Fruit fly (Drosophila melanogaster) whole organism, embryonic: ENCODE data around the gene Pif1.

Source experiments
- CG10959 ChIP-seq: fragments of 200-800 bp; sonication (Bioruptor generic); IDR thresholded peaks from 2 replicates; pipeline ENCODE4 v1.3.6; 2022; ENCODE audit warnings: missing biosample characterization, missing genetic modification characterization
- CG11456 ChIP-seq: fragments of 200-800 bp; sonication (Bioruptor generic); IDR thresholded peaks from 3 replicates; pipeline ENCODE4 v1.3.6; 2022; ENCODE audit warnings: missing biosample characterization, missing genetic modification characterization
- CG11723 ChIP-seq: fragments of 200-800 bp; sonication (Bioruptor generic); optimal IDR thresholded peaks from 2 replicates; lab custom pipeline; 2017; ENCODE audit warnings: missing biosample characterization, mild to moderate bottlenecking, missing genetic modification characterization
- CG1233 ChIP-seq: fragments of 200-800 bp; sonication (Bioruptor generic); optimal IDR thresholded peaks from 4 replicates; lab custom pipeline; 2018; ENCODE audit warnings: missing biosample characterization, mild to moderate bottlenecking, missing genetic modification characterization
- CG12391 ChIP-seq: fragments of 200-800 bp; sonication (Bioruptor generic); optimal IDR thresholded peaks from 3 replicates; lab custom pipeline; 2018; ENCODE audit warnings: missing biosample characterization, mild to moderate bottlenecking, missing genetic modification characterization, moderate library complexity
- CG13775 ChIP-seq: fragments of 200-800 bp; sonication (Bioruptor generic); optimal IDR thresholded peaks from 3 replicates; lab custom pipeline; 2017; ENCODE audit warnings: missing biosample characterization, mild to moderate bottlenecking, missing genetic modification characterization
- CG18476 ChIP-seq: fragments of 200-800 bp; sonication (Bioruptor generic); optimal IDR thresholded peaks from 2 replicates; lab custom pipeline; 2016; ENCODE audit warnings: missing biosample characterization, mild to moderate bottlenecking, missing genetic modification characterization
- CG2129 ChIP-seq: fragments of 200-800 bp; sonication (Bioruptor generic); IDR thresholded peaks from 2 replicates; pipeline ENCODE4 v1.3.6; 2022; ENCODE audit warnings: missing biosample characterization, missing genetic modification characterization; ENCODE audit not compliant: partially characterized antibody
- CG32767 ChIP-seq: fragments of 200-800 bp; sonication (Bioruptor generic); IDR thresholded peaks from 2 replicates; pipeline ENCODE4 v1.3.6; 2022; ENCODE audit warnings: missing biosample characterization, missing genetic modification characterization
- CG6683 ChIP-seq: fragments of 200-800 bp; sonication (Bioruptor generic); optimal IDR thresholded peaks from 2 replicates; lab custom pipeline; 2017; ENCODE audit warnings: missing biosample characterization, mild to moderate bottlenecking, missing genetic modification characterization, missing genetic modification reagents
- CG7271 ChIP-seq: fragments of 200-800 bp; sonication (Bioruptor generic); optimal IDR thresholded peaks from 2 replicates; lab custom pipeline; 2018; ENCODE audit warnings: missing biosample characterization, mild to moderate bottlenecking, missing genetic modification characterization, moderate library complexity
- CG7372 ChIP-seq: fragments of 200-800 bp; sonication (Bioruptor generic); IDR thresholded peaks from 2 replicates; pipeline ENCODE4 v1.3.6; 2022; ENCODE audit warnings: missing biosample characterization, missing genetic modification characterization
- CG7987 ChIP-seq: fragments of 200-800 bp; sonication (Bioruptor generic); optimal IDR thresholded peaks from 2 replicates; lab custom pipeline; 2018; ENCODE audit warnings: missing biosample characterization, mild to moderate bottlenecking, missing genetic modification characterization, moderate library complexity
- CG8388 ChIP-seq: fragments of 200-800 bp; sonication (Bioruptor generic); optimal IDR thresholded peaks from 2 replicates; lab custom pipeline; 2019; ENCODE audit warnings: missing biosample characterization, mild to moderate bottlenecking, missing genetic modification characterization, moderate library complexity
- CG9437 ChIP-seq: fragments of 200-800 bp; sonication (Bioruptor generic); optimal IDR thresholded peaks from 2 replicates; lab custom pipeline; 2018; ENCODE audit warnings: missing biosample characterization, mild to moderate bottlenecking, missing genetic modification characterization
- CG9797 ChIP-seq: fragments of 200-800 bp; sonication (Bioruptor generic); optimal IDR thresholded peaks from 3 replicates; lab custom pipeline; 2018; ENCODE audit warnings: missing biosample characterization, mild to moderate bottlenecking, missing genetic modification characterization
- CG9876 ChIP-seq: fragments of 200-800 bp; sonication (Bioruptor generic); optimal IDR thresholded peaks from 2 replicates; lab custom pipeline; 2016; ENCODE audit warnings: missing biosample characterization, missing genetic modification characterization
- Dfd ChIP-seq, 2 experiments: fragments of >200 bp; optimal IDR thresholded peaks; 2 replicates each; lab custom pipeline; 2017; ENCODE audit warnings: missing biosample characterization in 2 of 2, missing genetic modification characterization in 2 of 2
- Drgx ChIP-seq: fragments of 200-800 bp; sonication (Bioruptor generic); IDR thresholded peaks from 2 replicates; pipeline ENCODE4 v1.3.6; 2022; ENCODE audit warnings: missing biosample characterization, missing genetic modification characterization
- H15 ChIP-seq: fragments of 200-800 bp; sonication (Bioruptor generic); IDR thresholded peaks from 3 replicates; pipeline ENCODE4 v1.3.6; 2022; ENCODE audit warnings: missing biosample characterization, missing genetic modification characterization
- HmgZ ChIP-seq: fragments of 200-800 bp; sonication (Bioruptor generic); optimal IDR thresholded peaks from 2 replicates; lab custom pipeline; 2018; ENCODE audit warnings: missing biosample characterization, mild to moderate bottlenecking, missing genetic modification characterization
- NK7.1 ChIP-seq: fragments of 200-800 bp; sonication (Bioruptor generic); optimal IDR thresholded peaks from 3 replicates; lab custom pipeline; 2016; ENCODE audit warnings: missing biosample characterization, missing genetic modification characterization
- Six4 ChIP-seq: fragments of 200-800 bp; sonication (Bioruptor generic); optimal IDR thresholded peaks from 2 replicates; lab custom pipeline; 2016; ENCODE audit warnings: missing biosample characterization, missing genetic modification characterization
- Sox102F ChIP-seq: fragments of 200-800 bp; sonication (Bioruptor generic); optimal IDR thresholded peaks from 2 replicates; lab custom pipeline; 2018; ENCODE audit warnings: missing biosample characterization, mild to moderate bottlenecking, missing genetic modification characterization, moderate library complexity
- Ssrp ChIP-seq: fragments of 200-800 bp; sonication (Bioruptor generic); optimal IDR thresholded peaks from 2 replicates; lab custom pipeline; 2018; ENCODE audit warnings: missing biosample characterization, mild to moderate bottlenecking, missing genetic modification characterization, moderate library complexity
- Taf1 ChIP-seq: fragments of 200-800 bp; sonication (Bioruptor generic); IDR thresholded peaks from 2 replicates; pipeline ENCODE4 v1.3.6; 2022; ENCODE audit warnings: missing biosample characterization, missing genetic modification characterization
- abd-A ChIP-seq: fragments of 200-800 bp; sonication (Bioruptor generic); optimal IDR thresholded peaks from 3 replicates; lab custom pipeline; 2019; ENCODE audit warnings: missing biosample characterization, mild to moderate bottlenecking, missing genetic modification characterization, moderate library complexity
- aop ChIP-seq: fragments of 200-800 bp; sonication (Bioruptor generic); IDR thresholded peaks from 2 replicates; pipeline ENCODE4 v1.3.6; 2022; ENCODE audit warnings: missing biosample characterization, missing genetic modification characterization
- br ChIP-seq: fragments of >200 bp; optimal IDR thresholded peaks from 2 replicates; lab custom pipeline; 2017
- bsh ChIP-seq, 2 experiments: fragments of 200-800 bp; sonication (Bioruptor generic); optimal IDR thresholded peaks; 2 replicates each; lab custom pipeline; 2017 to 2018; ENCODE audit warnings: mild to moderate bottlenecking in 2 of 2, missing biosample characterization in 2 of 2, missing genetic modification characterization in 2 of 2, moderate library complexity in 1 of 2
- crp ChIP-seq, 2 experiments: fragments of 200-800 bp; sonication (Bioruptor generic); optimal IDR thresholded peaks; 2 replicates in 1 of 2; 3 replicates in 1 of 2; lab custom pipeline; 2017; ENCODE audit warnings: missing biosample characterization in 2 of 2, missing genetic modification characterization in 2 of 2, mild to moderate bottlenecking in 1 of 2, moderate library complexity in 1 of 2
- dati ChIP-seq: fragments of 200-800 bp; sonication (Bioruptor generic); IDR thresholded peaks from 2 replicates; pipeline ENCODE4 v1.3.6; 2022; ENCODE audit warnings: missing biosample characterization, missing genetic modification characterization
- dmrt99B ChIP-seq: fragments of 200-800 bp; sonication (Bioruptor generic); optimal IDR thresholded peaks from 2 replicates; lab custom pipeline; 2018; ENCODE audit warnings: missing biosample characterization, mild to moderate bottlenecking, missing genetic modification characterization, moderate library complexity
- emc ChIP-seq: fragments of 200-800 bp; sonication (Bioruptor generic); optimal IDR thresholded peaks from 2 replicates; lab custom pipeline; 2016; ENCODE audit warnings: missing biosample characterization, missing genetic modification characterization
- fd64A ChIP-seq: fragments of 200-800 bp; sonication (Bioruptor generic); optimal IDR thresholded peaks from 3 replicates; lab custom pipeline; 2018; ENCODE audit warnings: missing biosample characterization, mild to moderate bottlenecking, missing genetic modification characterization
- fu2 ChIP-seq: fragments of 200-800 bp; sonication (Bioruptor generic); optimal IDR thresholded peaks from 2 replicates; lab custom pipeline; 2016; ENCODE audit warnings: missing biosample characterization, missing genetic modification characterization
- gsb-n ChIP-seq: fragments of 200-800 bp; sonication (Bioruptor generic); optimal IDR thresholded peaks from 3 replicates; lab custom pipeline; 2018; ENCODE audit warnings: missing biosample characterization, mild to moderate bottlenecking, missing genetic modification characterization
- gt ChIP-seq: fragments of 200-800 bp; sonication (Bioruptor generic); IDR thresholded peaks from 2 replicates; pipeline ENCODE4 v1.3.6; 2022; ENCODE audit warnings: missing biosample characterization, missing genetic modification characterization
- ham ChIP-seq: fragments of 200-800 bp; sonication (Bioruptor generic); IDR thresholded peaks from 2 replicates; pipeline ENCODE4 v1.3.6; 2022; ENCODE audit warnings: missing biosample characterization, missing genetic modification characterization
- hb ChIP-seq: fragments of 200-800 bp; sonication (Bioruptor generic); IDR thresholded peaks from 3 replicates; pipeline ENCODE4 v1.3.6; 2022; ENCODE audit warnings: missing biosample characterization, missing genetic modification characterization; ENCODE audit not compliant: partially characterized antibody
- hth ChIP-seq: fragments of >200 bp; optimal IDR thresholded peaks from 2 replicates; lab custom pipeline; 2017; ENCODE audit warnings: inconsistent platforms
- ind ChIP-seq: fragments of 200-800 bp; sonication (Bioruptor generic); optimal IDR thresholded peaks from 3 replicates; lab custom pipeline; 2016; ENCODE audit warnings: missing biosample characterization, missing genetic modification characterization
- kni ChIP-seq: fragments of 200-800 bp; sonication (Bioruptor generic); optimal IDR thresholded peaks from 3 replicates; lab custom pipeline; 2017; ENCODE audit warnings: mild to moderate bottlenecking, missing biosample characterization, missing genetic modification reagents, missing genetic modification characterization
- lov ChIP-seq, 2 experiments: fragments of 200-800 bp in 1 of 2; fragments of >200 bp in 1 of 2; sonication (Bioruptor generic) in 1 of 2; IDR thresholded peaks in 1 of 2; optimal IDR thresholded peaks in 1 of 2; 2 replicates in 1 of 2; 3 replicates in 1 of 2; pipeline versions ENCODE4 v1.3.6 to Lab custom; 2017 to 2022; ENCODE audit warnings: missing biosample characterization in 1 of 2, missing genetic modification characterization in 1 of 2
- maf-S ChIP-seq: fragments of 200-800 bp; sonication (Bioruptor generic); optimal IDR thresholded peaks from 2 replicates; lab custom pipeline; 2016; ENCODE audit warnings: missing biosample characterization, missing genetic modification characterization
- nau ChIP-seq: fragments of 200-800 bp; sonication (Bioruptor generic); optimal IDR thresholded peaks from 3 replicates; lab custom pipeline; 2017; ENCODE audit warnings: missing biosample characterization, mild to moderate bottlenecking, missing genetic modification characterization, missing genetic modification reagents
- phol ChIP-seq: fragments of 200-800 bp; sonication (Bioruptor generic); optimal IDR thresholded peaks from 3 replicates; lab custom pipeline; 2018; ENCODE audit warnings: missing biosample characterization, mild to moderate bottlenecking, missing genetic modification characterization, moderate library complexity
- sens ChIP-seq: fragments of 200-800 bp; sonication (Bioruptor generic); peaks from one replicate; lab custom pipeline; 2016; ENCODE audit warnings: missing biosample characterization, missing genetic modification characterization
- trem ChIP-seq: fragments of 200-800 bp; optimal IDR thresholded peaks from 3 replicates; lab custom pipeline; 2019; ENCODE audit warnings: missing biosample characterization, mild to moderate bottlenecking, missing genetic modification characterization, moderate library complexity
- trh ChIP-seq: fragments of 200-800 bp; sonication (Bioruptor generic); optimal IDR thresholded peaks from 2 replicates; lab custom pipeline; 2016; ENCODE audit warnings: missing biosample characterization, missing genetic modification characterization

Gene Pif1

dm6 chr2L:3440322-3440721, 29.5 kb downstream of the Pif1 start (continued):
- no peak for TF ChIP-seq lov (optimal IDR thresholded peaks at IDR 0.05; lab: Kevin White, UChicago)
- TF ChIP-seq lov (GFP tag; IDR thresholded peaks at IDR 0.05; lab: Robert Waterston, UW) = 0 out of 3 replicates have a peak, but pooled peaks have one; percentile 76
- TF ChIP-seq CG12391 (tag; lab: Kevin White, UChicago) = peak; percentile 69
- TF ChIP-seq dati = peak; percentile 56; the same call in 1 of the 2 replicates
- TF ChIP-seq dmrt99B = peak; percentile 85
- TF ChIP-seq ind (GFP tag; lab: Kevin White, UChicago) = peak; percentile 77
- peak; percentile 9 for TF ChIP-seq CG7987 (GFP tag; lab: Kevin White, UChicago)
- no peak for TF ChIP-seq hb (GFP tag; lab: Robert Waterston, UW)
- peak; percentile 34 for TF ChIP-seq fu2 (GFP tag; lab: Kevin White, UChicago)
- TF ChIP-seq trh = peak; percentile 5
- no peak for TF ChIP-seq gsb-n (tag; lab: Kevin White, UChicago)
- peak; percentile 35 for TF ChIP-seq CG11723
- TF ChIP-seq crp (GFP tag; optimal IDR thresholded peaks at IDR 0.05; lab: Kevin White, UChicago) = peak in 1 of 2 experiments; percentile 26
- 0 out of 2 replicates have a peak, but pooled peaks have one; percentile 57 for TF ChIP-seq gt (GFP tag; lab: Robert Waterston, UW)
- no peak for TF ChIP-seq NK7.1 (GFP tag; lab: Kevin White, UChicago)
- TF ChIP-seq Drgx (GFP tag; lab: Robert Waterston, UW) = peak; percentile 92
- no peak for TF ChIP-seq CG2129 (GFP tag; lab: Robert Waterston, UW)
- TF ChIP-seq CG18476 (GFP tag; lab: Kevin White, UChicago) = no peak
- TF ChIP-seq CG11456 = peak; percentile 74; the same call in 1 of the 3 replicates
- peak; percentile 19 for TF ChIP-seq CG13775
- no peak for TF ChIP-seq hth (lab: Kevin White, UChicago)
- no peak for TF ChIP-seq fd64A (GFP tag; lab: Kevin White, UChicago)
- no peak for TF ChIP-seq Dfd (GFP tag; optimal IDR thresholded peaks at IDR 0.05; lab: Kevin White, UChicago)
- peak; percentile 88 for TF ChIP-seq sens
- peak; percentile 64 for TF ChIP-seq Six4
- TF ChIP-seq emc (GFP tag; lab: Kevin White, UChicago) = no peak
- peak; percentile 28 for TF ChIP-seq CG6683
- peak; percentile 82 for TF ChIP-seq Sox102F
- no peak for TF ChIP-seq br (lab: Kevin White, UChicago)
- peak; percentile 9 for TF ChIP-seq Ssrp (tag; lab: Kevin White, UChicago)
- TF ChIP-seq CG8388 (GFP tag; lab: Kevin White, UChicago) = peak; percentile 22
- peak; percentile 44 for TF ChIP-seq CG1233 (GFP tag; lab: Kevin White, UChicago)
- peak in 1 of 2 experiments; percentile 37 for TF ChIP-seq bsh (GFP tag; optimal IDR thresholded peaks at IDR 0.05; lab: Kevin White, UChicago)
- TF ChIP-seq kni (GFP tag; lab: Kevin White, UChicago) = no peak
- peak; percentile 70 for TF ChIP-seq CG7372
- TF ChIP-seq HmgZ (tag; lab: Kevin White, UChicago) = no peak
- peak; percentile 29 for TF ChIP-seq trem (tag; lab: Kevin White, UChicago)
- no peak; the same call in 1 of the 2 replicates for TF ChIP-seq CG10959 (GFP tag; lab: Robert Waterston, UW)
- no peak for TF ChIP-seq CG9797 (GFP tag; lab: Kevin White, UChicago)
- TF ChIP-seq ham (GFP tag; lab: Robert Waterston, UW) = no peak
- peak; percentile 21 for TF ChIP-seq CG9437 (GFP tag; lab: Kevin White, UChicago)
- no peak for TF ChIP-seq abd-A (tag; lab: Kevin White, UChicago)
- TF ChIP-seq CG7271 (tag; lab: Kevin White, UChicago) = no peak
- TF ChIP-seq CG9876 (GFP tag; lab: Kevin White, UChicago) = peak; percentile 25
- peak; percentile 77 for TF ChIP-seq H15 (GFP tag; lab: Robert Waterston, UW)
- TF ChIP-seq CG32767 (GFP tag; lab: Robert Waterston, UW) = peak; percentile 67
- peak; percentile 77 for TF ChIP-seq phol (tag; lab: Kevin White, UChicago)
- TF ChIP-seq Taf1 (GFP tag; lab: Robert Waterston, UW) = peak; percentile 19; the same call in 1 of the 2 replicates
- peak; percentile 35 for TF ChIP-seq maf-S
- no peak for TF ChIP-seq aop
- TF ChIP-seq nau (GFP tag; lab: Kevin White, UChicago) = peak; percentile 64
